Worm (Caenorhabditis elegans) whole organism, L4 larva: ENCODE measurements around the gene F18C5.10.

Experiments used
- lsy-2 ChIP-seq, 2 experiments: fragments of 150-350 bp in 1 of 2; sonication (generic microtip) in 1 of 2; optimal IDR thresholded peaks; 2 replicates each; lab custom pipeline; 2014 to 2017; ENCODE audit warnings: missing biosample characterization in 2 of 2, missing genetic modification characterization in 2 of 2
- nhr-28 ChIP-seq: fragments of 150-350 bp; optimal IDR thresholded peaks from 2 replicates; lab custom pipeline; 2014; ENCODE audit warnings: missing biosample characterization, missing genetic modification characterization

- TF ChIP-seq nhr-28 (tag; lab: Kevin White, UChicago) (no peak), lsy-2 (tag; optimal IDR thresholded peaks at IDR 0.05; lab: Kevin White, UChicago) (no peak)
Observed at ce11 chrII:6610262-6610661, 49.0 kb upstream of the F18C5.10 start.
